Fruit fly (Drosophila melanogaster) whole organism, adult: Measurements from ENCODE around the gene CG1801.

Experiments
- CG11617 ChIP-seq: fragments of 200-800 bp; sonication (Bioruptor generic); optimal IDR thresholded peaks from 2 replicates; lab custom pipeline; 2017; ENCODE audit warnings: mild to moderate bottlenecking, missing biosample characterization, missing genetic modification reagents, missing genetic modification characterization
- CG12768 ChIP-seq: fragments of 200-800 bp; sonication (Bioruptor generic); optimal IDR thresholded peaks from 2 replicates; lab custom pipeline; 2017; ENCODE audit warnings: missing biosample characterization, missing genetic modification characterization, mild to moderate bottlenecking, moderate library complexity, missing genetic modification reagents
- CG14711 ChIP-seq: fragments of 200-800 bp; sonication (Bioruptor generic); optimal IDR thresholded peaks from 2 replicates; lab custom pipeline; 2018; ENCODE audit warnings: missing biosample characterization, mild to moderate bottlenecking, missing genetic modification characterization, moderate library complexity
- CG1620 ChIP-seq: fragments of 200-800 bp; sonication (Bioruptor generic); optimal IDR thresholded peaks from 2 replicates; lab custom pipeline; 2016; ENCODE audit warnings: missing biosample characterization, missing genetic modification characterization
- CG33017 ChIP-seq: fragments of 200-800 bp; sonication (Bioruptor generic); optimal IDR thresholded peaks from 2 replicates; lab custom pipeline; 2018; ENCODE audit warnings: missing biosample characterization, mild to moderate bottlenecking, missing genetic modification characterization, moderate library complexity
- CG5204 ChIP-seq: fragments of 200-800 bp; sonication (Bioruptor generic); optimal IDR thresholded peaks from 2 replicates; lab custom pipeline; 2016; ENCODE audit warnings: missing biosample characterization, missing genetic modification characterization
- CG7045 ChIP-seq: fragments of 200-800 bp; sonication (Bioruptor generic); optimal IDR thresholded peaks from 2 replicates; lab custom pipeline; 2017; ENCODE audit warnings: missing biosample characterization, mild to moderate bottlenecking, missing genetic modification characterization
- CG7101 ChIP-seq: fragments of 200-800 bp; sonication (Bioruptor generic); optimal IDR thresholded peaks from 2 replicates; lab custom pipeline; 2018; ENCODE audit warnings: missing biosample characterization, mild to moderate bottlenecking, missing genetic modification characterization, moderate library complexity
- Clk ChIP-seq: fragments of 200-800 bp; sonication (Bioruptor generic); optimal IDR thresholded peaks from 2 replicates; lab custom pipeline; 2017; ENCODE audit warnings: missing biosample characterization, missing genetic modification characterization
- Crg-1 ChIP-seq: fragments of 200-800 bp; sonication (Bioruptor generic); optimal IDR thresholded peaks from 2 replicates; lab custom pipeline; 2016; ENCODE audit warnings: missing biosample characterization, missing genetic modification characterization
- Hr96 ChIP-seq: fragments of 200-800 bp; sonication (Bioruptor generic); optimal IDR thresholded peaks from 2 replicates; lab custom pipeline; 2016; ENCODE audit warnings: missing biosample characterization, missing genetic modification characterization
- Mnt ChIP-seq: fragments of 200-800 bp; sonication (Bioruptor generic); optimal IDR thresholded peaks from 2 replicates; lab custom pipeline; 2016; ENCODE audit warnings: missing biosample characterization, mild to moderate bottlenecking, missing genetic modification characterization
- bab1 ChIP-seq: fragments of 200-800 bp; sonication (Bioruptor generic); optimal IDR thresholded peaks from 3 replicates; lab custom pipeline; 2019; ENCODE audit warnings: missing biosample characterization, mild to moderate bottlenecking, missing genetic modification characterization, moderate library complexity
- cic ChIP-seq: fragments of 200-800 bp; sonication (Bioruptor generic); optimal IDR thresholded peaks from 2 replicates; lab custom pipeline; 2017; ENCODE audit warnings: missing biosample characterization, mild to moderate bottlenecking, missing genetic modification characterization, moderate library complexity
- cnc ChIP-seq, 2 experiments: fragments of >200 bp; optimal IDR thresholded peaks; 2 replicates each; lab custom pipeline; 2017
- kay ChIP-seq: fragments of 200-800 bp; sonication (Bioruptor generic); peaks from one replicate; lab custom pipeline; 2016; ENCODE audit warnings: missing biosample characterization, missing genetic modification characterization, borderline replicate concordance
- ovo ChIP-seq: fragments of 200-800 bp; sonication (Bioruptor generic); optimal IDR thresholded peaks from 2 replicates; lab custom pipeline; 2016; ENCODE audit warnings: missing biosample characterization, missing genetic modification characterization
- pad ChIP-seq: fragments of 200-800 bp; sonication (Bioruptor generic); optimal IDR thresholded peaks from 3 replicates; lab custom pipeline; 2017; ENCODE audit warnings: missing biosample characterization, missing genetic modification characterization, mild to moderate bottlenecking, moderate library complexity, missing genetic modification reagents
- tj ChIP-seq: fragments of 200-800 bp; sonication (Bioruptor generic); optimal IDR thresholded peaks from 3 replicates; lab custom pipeline; 2017; ENCODE audit warnings: missing biosample characterization, mild to moderate bottlenecking, missing genetic modification characterization, moderate library complexity
- toe ChIP-seq: fragments of 200-800 bp; sonication (Bioruptor generic); optimal IDR thresholded peaks from 2 replicates; lab custom pipeline; 2016; ENCODE audit warnings: missing biosample characterization, missing genetic modification characterization

CG1801 gene

DNA sequence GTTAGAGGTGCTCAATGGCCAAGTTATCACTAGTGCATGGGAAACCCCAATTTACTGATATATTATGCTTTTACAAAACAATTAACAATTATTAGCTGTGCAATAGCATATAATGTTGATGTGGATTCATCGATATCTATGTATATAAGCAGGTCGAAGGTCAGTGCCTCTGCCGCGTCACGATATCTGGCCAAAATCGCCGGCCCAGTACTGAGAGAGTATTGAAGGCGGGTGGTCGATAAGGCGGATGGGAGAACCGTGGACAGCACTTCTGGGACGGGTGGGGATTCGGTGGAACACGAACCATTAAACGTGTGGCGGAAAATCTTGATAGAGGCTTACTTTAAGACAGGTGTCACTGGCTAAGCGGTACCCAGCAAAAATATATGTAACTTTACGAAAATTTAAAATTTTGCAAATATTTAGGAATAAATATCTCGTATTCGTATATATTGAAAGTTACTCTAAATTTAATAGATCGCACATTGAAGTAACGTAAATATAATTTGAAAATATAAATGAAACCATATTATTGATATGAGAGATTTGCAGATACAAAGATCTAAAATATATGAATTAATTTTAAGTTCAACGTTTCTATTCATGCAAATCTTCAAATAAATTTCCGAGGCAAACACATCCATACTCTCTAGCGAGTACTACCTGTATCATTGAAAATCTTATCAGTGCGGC is 5.1 kb upstream of the CG1801 start:
- TF ChIP-seq CG14711 (tag; lab: Kevin White, UChicago) = peak; percentile 64
- TF ChIP-seq pad (GFP tag; lab: Kevin White, UChicago) = peak; percentile 62
- TF ChIP-seq Clk (GFP tag; lab: Kevin White, UChicago) = peak; percentile 30
- TF ChIP-seq CG12768 (GFP tag; lab: Kevin White, UChicago) = no peak
- peak; percentile 33 for TF ChIP-seq CG7045
- TF ChIP-seq bab1 = no peak
- peak; percentile 48 for TF ChIP-seq toe

DNA sequence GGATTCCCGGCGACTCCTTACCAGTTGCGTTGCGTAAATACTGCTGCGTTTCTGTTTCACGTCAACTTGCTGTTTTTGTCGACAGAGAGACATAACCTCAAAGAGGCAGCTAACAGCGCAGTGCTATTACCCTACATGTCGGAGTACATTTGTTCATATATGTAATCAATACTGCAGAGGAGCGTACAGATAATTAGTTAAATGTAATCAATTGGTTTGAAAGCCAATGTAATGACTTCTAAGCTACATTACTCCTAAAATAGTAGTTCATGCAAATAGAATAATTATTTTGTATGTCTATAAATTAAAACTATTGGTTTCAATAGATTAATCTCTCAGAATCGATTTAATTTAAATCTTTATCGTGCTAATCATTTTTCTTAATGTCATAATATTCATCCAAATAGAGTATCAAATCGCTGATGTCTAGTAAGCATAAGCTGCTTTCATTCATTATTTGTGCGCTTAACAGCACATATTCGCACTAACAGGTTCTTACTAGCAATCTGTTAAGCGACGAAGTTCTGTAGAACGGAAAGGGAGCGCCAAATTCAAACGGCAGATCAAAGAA is 2.0 kb upstream of the CG1801 start, which contains the start of the genes SLIRP1 and anox:
Gene SLIRP1, minus strand, starts transcription at position 95 of the 571 bp plus-strand sequence.
Gene anox, minus strand, starts transcription at position 95 of the 571 bp plus-strand sequence.
- TF ChIP-seq ovo (GFP tag; lab: Kevin White, UChicago) = peak; percentile 55
- peak; percentile 76 for TF ChIP-seq CG12768 (GFP tag; lab: Kevin White, UChicago)
- TF ChIP-seq Clk (GFP tag; lab: Kevin White, UChicago) = peak; percentile 16
- peak; percentile 85 for TF ChIP-seq tj
- TF ChIP-seq toe = peak; percentile 67
- peak; percentile 82 for TF ChIP-seq CG14711 (tag; lab: Kevin White, UChicago)
- TF ChIP-seq pad (GFP tag; lab: Kevin White, UChicago) = peak; percentile 75
- TF ChIP-seq cnc (optimal IDR thresholded peaks at IDR 0.05; lab: Kevin White, UChicago) = no peak
- peak; percentile 67 for TF ChIP-seq CG33017 (tag; lab: Kevin White, UChicago)
- no peak for TF ChIP-seq kay (GFP tag; lab: Kevin White, UChicago)
- peak; percentile 76 for TF ChIP-seq cic (GFP tag; lab: Kevin White, UChicago)
- TF ChIP-seq CG1620 = peak; percentile 83
- TF ChIP-seq CG7101 (tag; lab: Kevin White, UChicago) = peak; percentile 89
- peak; percentile 56 for TF ChIP-seq Mnt (GFP tag; lab: Kevin White, UChicago)
- TF ChIP-seq CG11617 (GFP tag; lab: Kevin White, UChicago) = peak; percentile 80
- TF ChIP-seq CG5204 = peak; percentile 77
- peak; percentile 81 for TF ChIP-seq bab1
- peak; percentile 84 for TF ChIP-seq Crg-1 (GFP tag; lab: Kevin White, UChicago)
- TF ChIP-seq Hr96 (GFP tag; lab: Kevin White, UChicago) = no peak
- TF ChIP-seq CG7045 = peak; percentile 65

DNA sequence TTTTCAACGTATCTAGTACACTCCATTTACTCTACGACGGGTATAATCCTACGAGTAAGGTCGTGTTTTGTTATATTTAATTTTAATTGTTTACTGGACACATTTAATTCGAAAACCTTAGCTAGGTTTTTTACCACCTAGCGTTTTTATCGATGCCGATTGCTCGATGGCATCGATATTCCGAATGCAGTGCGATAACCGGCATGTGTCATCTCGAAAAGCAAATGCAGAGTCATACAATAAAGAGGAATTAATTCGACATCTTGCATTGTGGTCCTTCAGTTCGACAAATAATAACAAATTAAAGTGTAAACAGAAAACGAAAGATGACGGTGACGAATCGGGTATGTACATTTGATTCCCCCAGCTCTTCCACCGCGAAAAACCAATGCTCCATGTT is 1.5 kb downstream of the CG1801 start, which contains the start of gene Rpt6:
Gene Rpt6, plus strand, starts transcription at position 201 of the 400 bp plus-strand sequence.
- TF ChIP-seq CG1620 (peak; percentile 6), Mnt (GFP tag; lab: Kevin White, UChicago) (peak; percentile 22), Hr96 (GFP tag; lab: Kevin White, UChicago) (no peak), CG7101 (tag; lab: Kevin White, UChicago) (no peak), CG5204 (no peak), CG14711 (tag; lab: Kevin White, UChicago) (no peak), CG12768 (GFP tag; lab: Kevin White, UChicago) (no peak), pad (GFP tag; lab: Kevin White, UChicago) (no peak), toe (no peak), Crg-1 (GFP tag; lab: Kevin White, UChicago) (no peak), CG7045 (no peak), ovo (GFP tag; lab: Kevin White, UChicago) (no peak), cnc (optimal IDR thresholded peaks at IDR 0.05; lab: Kevin White, UChicago) (peak; percentile 50 to 83), CG33017 (tag; lab: Kevin White, UChicago) (no peak), cic (GFP tag; lab: Kevin White, UChicago) (no peak), tj (peak; percentile 53), Clk (GFP tag; lab: Kevin White, UChicago) (no peak), CG11617 (GFP tag; lab: Kevin White, UChicago) (no peak), bab1 (peak; percentile 42), kay (GFP tag; lab: Kevin White, UChicago) (no peak)

DNA sequence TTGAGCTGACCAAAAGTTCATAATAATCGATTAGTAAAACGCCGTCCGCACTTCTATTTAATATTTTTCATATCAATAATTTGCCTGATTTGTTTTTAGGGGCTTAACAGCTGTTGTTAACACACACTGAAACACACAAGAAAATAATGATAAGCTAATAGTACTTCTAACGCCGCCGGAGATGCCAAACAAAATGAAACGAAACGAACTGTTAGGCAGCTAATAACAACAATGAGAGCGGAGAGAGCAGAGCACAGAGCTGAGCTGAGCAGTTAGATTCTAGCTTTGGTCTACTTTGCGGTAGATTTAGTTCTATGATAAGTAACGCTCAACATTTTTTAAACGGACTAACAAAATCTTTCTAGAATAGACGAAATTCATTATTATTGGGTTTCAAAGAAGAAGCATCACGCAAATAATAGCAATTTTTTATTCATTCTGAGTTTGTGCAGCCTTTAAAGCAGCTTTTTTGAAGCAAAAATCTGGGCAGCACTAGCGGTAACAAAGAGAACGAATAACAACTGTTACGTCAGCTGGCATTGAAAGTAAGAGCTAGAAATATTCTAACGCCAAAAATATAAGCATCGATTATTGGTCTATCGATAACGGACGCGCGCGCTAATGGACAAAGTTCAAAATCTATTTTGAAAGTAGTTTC is 10.7 kb downstream of the CG1801 start, which contains the start of gene Abca3:
Gene Abca3, minus strand, starts transcription at position 181 of the 658 bp plus-strand sequence.
- TF ChIP-seq bab1 (peak; percentile 59), CG5204 (peak; percentile 60), toe (peak; percentile 63), Crg-1 (GFP tag; lab: Kevin White, UChicago) (peak; percentile 59), kay (GFP tag; lab: Kevin White, UChicago) (peak; percentile 78), Clk (GFP tag; lab: Kevin White, UChicago) (no peak), CG11617 (GFP tag; lab: Kevin White, UChicago) (peak; percentile 66), tj (peak; percentile 33), ovo (GFP tag; lab: Kevin White, UChicago) (peak; percentile 51), cic (GFP tag; lab: Kevin White, UChicago) (no peak), CG14711 (tag; lab: Kevin White, UChicago) (peak; percentile 70), pad (GFP tag; lab: Kevin White, UChicago) (peak; percentile 63), CG12768 (GFP tag; lab: Kevin White, UChicago) (peak; percentile 45), CG1620 (peak; percentile 66), CG7101 (tag; lab: Kevin White, UChicago) (peak; percentile 79), Mnt (GFP tag; lab: Kevin White, UChicago) (peak; percentile 44), CG33017 (tag; lab: Kevin White, UChicago) (peak; percentile 54), cnc (optimal IDR thresholded peaks at IDR 0.05; lab: Kevin White, UChicago) (no peak), CG7045 (peak; percentile 33), Hr96 (GFP tag; lab: Kevin White, UChicago) (peak; percentile 70)

DNA sequence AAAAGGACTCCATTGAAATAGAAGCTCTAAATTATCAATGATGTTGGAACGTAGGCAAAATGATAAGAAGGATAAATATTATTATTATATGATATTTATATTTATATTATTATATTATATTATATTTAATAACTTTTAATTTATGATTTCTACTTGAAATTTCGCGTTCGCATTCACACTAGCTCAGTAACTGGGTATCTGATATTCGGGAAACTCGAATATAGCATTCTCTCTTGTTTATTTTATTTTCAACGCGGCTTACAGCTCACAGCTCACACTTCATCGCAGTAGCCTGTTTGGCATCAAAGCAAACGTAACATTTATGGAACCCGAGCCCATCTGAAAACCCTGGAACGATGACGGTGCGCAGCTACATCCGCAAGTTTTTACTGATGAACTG is 32.3 kb downstream of the CG1801 start, which contains the start of gene CG1494:
Gene CG1494, plus strand, starts transcription at position 301 of the 400 bp plus-strand sequence.
- TF ChIP-seq CG5204 (no peak), Mnt (GFP tag; lab: Kevin White, UChicago) (no peak), Crg-1 (GFP tag; lab: Kevin White, UChicago) (no peak), Hr96 (GFP tag; lab: Kevin White, UChicago) (no peak), CG11617 (GFP tag; lab: Kevin White, UChicago) (no peak), cic (GFP tag; lab: Kevin White, UChicago) (no peak), ovo (GFP tag; lab: Kevin White, UChicago) (no peak), CG14711 (tag; lab: Kevin White, UChicago) (no peak), CG1620 (no peak), CG12768 (GFP tag; lab: Kevin White, UChicago) (no peak), CG33017 (tag; lab: Kevin White, UChicago) (no peak), cnc (optimal IDR thresholded peaks at IDR 0.05; lab: Kevin White, UChicago) (no peak), kay (GFP tag; lab: Kevin White, UChicago) (no peak), CG7101 (tag; lab: Kevin White, UChicago) (no peak), tj (no peak), Clk (GFP tag; lab: Kevin White, UChicago) (no peak), pad (GFP tag; lab: Kevin White, UChicago) (no peak), toe (no peak), CG7045 (no peak), bab1 (no peak)
